Worm (Caenorhabditis elegans) whole organism, L3 larva: Measurements from ENCODE around the gene fbxa-190.

Source experiments
- ceh-9 ChIP-seq: sonication (generic microtip); optimal IDR thresholded peaks from 2 replicates; lab custom pipeline; 2018; ENCODE audit warnings: missing biosample characterization, missing genetic modification characterization
- daf-12 ChIP-seq: fragments of 150-350 bp; optimal IDR thresholded peaks from 2 replicates; lab custom pipeline; 2014; ENCODE audit warnings: missing biosample characterization, missing genetic modification reagents, missing genetic modification characterization
- hmg-11 ChIP-seq: sonication (generic microtip); optimal IDR thresholded peaks from 2 replicates; lab custom pipeline; 2016; ENCODE audit warnings: missing genetic modification characterization, missing compliant biosample characterization
- nfya-1 ChIP-seq: sonication (generic microtip); optimal IDR thresholded peaks from 2 replicates; lab custom pipeline; 2017; ENCODE audit warnings: missing genetic modification characterization, mild to moderate bottlenecking, missing compliant biosample characterization, antibody characterized with exemption, moderate library complexity; ENCODE audit not compliant: insufficient read depth
- nhr-237 ChIP-seq: fragments of 150-350 bp; optimal IDR thresholded peaks from 2 replicates; lab custom pipeline; 2014; ENCODE audit warnings: missing biosample characterization, missing genetic modification characterization
- pha-4 ChIP-seq: fragments of 150-350 bp; optimal IDR thresholded peaks from 2 replicates; lab custom pipeline; 2014; ENCODE audit warnings: missing biosample characterization, missing genetic modification reagents, missing genetic modification characterization
- tbx-2 ChIP-seq: sonication (generic microtip); optimal IDR thresholded peaks from 2 replicates; lab custom pipeline; 2016; ENCODE audit warnings: mild to moderate bottlenecking, missing genetic modification characterization, missing compliant biosample characterization
- unc-62 ChIP-seq: fragments of 150-350 bp; sonication (generic microtip); optimal IDR thresholded peaks from 4 replicates; lab custom pipeline; 2014; ENCODE audit warnings: missing biosample characterization, missing genetic modification reagents, missing genetic modification characterization
- ztf-4 ChIP-seq: fragments of 150-350 bp; optimal IDR thresholded peaks from 2 replicates; lab custom pipeline; 2014; ENCODE audit warnings: missing biosample characterization, missing genetic modification characterization

DNA sequence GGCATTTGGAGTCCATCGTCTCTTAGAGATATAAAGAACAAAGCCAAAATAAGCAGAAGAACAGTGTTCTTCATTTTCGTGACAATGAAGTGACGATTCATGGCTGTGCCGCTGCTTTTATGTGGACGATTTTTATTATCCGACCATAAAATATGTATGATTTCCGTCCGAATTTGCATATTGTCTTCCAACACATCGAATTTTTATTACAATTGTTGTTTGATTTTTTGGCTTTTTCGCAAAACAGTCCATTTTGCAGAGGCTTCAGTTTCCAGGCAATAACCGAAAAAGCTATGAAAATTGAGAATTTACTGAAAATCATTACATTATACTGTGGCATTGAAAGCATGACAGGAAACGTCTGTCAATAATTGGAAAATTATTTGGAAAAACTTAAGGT, 12.7 kb downstream of the fbxa-190 start, which contains the start of gene F56C3.8:
- TF ChIP-seq unc-62 (GFP tag; lab: Kevin White, UChicago) (no peak), nhr-237 (tag; lab: Kevin White, UChicago) (no peak), ztf-4 (tag; lab: Kevin White, UChicago) (no peak), ceh-9 (tag; lab: Kevin White, UChicago) (no peak), tbx-2 (no peak), nfya-1 (no peak), hmg-11 (tag; lab: Kevin White, UChicago) (no peak), pha-4 (tag; lab: Kevin White, UChicago) (no peak), daf-12 (no peak)
